Worm (Caenorhabditis elegans) whole organism, young adult: ENCODE results near the gene C07H4.1.

Source experiments
- C17E4.6 ChIP-seq: fragments of 200-800 bp; sonication (Bioruptor generic); IDR thresholded peaks from 2 replicates; pipeline ENCODE4 v1.3.6; 2022; ENCODE audit warnings: missing genetic modification reagents, missing genetic modification characterization, missing compliant biosample characterization
- F10E7.11 ChIP-seq: sonication (generic microtip); optimal IDR thresholded peaks from 2 replicates; lab custom pipeline; 2017; ENCODE audit warnings: mild to moderate bottlenecking, missing genetic modification characterization, moderate library complexity, missing compliant biosample characterization
- F39B2.1 ChIP-seq: fragments of 200-800 bp; sonication (Bioruptor generic); IDR thresholded peaks from 2 replicates; pipeline ENCODE4 v1.3.6; 2022; ENCODE audit warnings: missing genetic modification reagents, missing genetic modification characterization, missing compliant biosample characterization
- F57A8.1 ChIP-seq: fragments of 200-800 bp; sonication (Bioruptor generic); optimal IDR thresholded peaks from 2 replicates; lab custom pipeline; 2018; ENCODE audit warnings: mild to moderate bottlenecking, missing genetic modification characterization, moderate library complexity, missing compliant biosample characterization
- aptf-2 ChIP-seq: fragments of 200-800 bp; sonication (Bioruptor generic); conservative IDR thresholded peaks from 2 replicates; pipeline ENCODE4 v1.3.6; 2022; ENCODE audit warnings: missing genetic modification reagents, missing genetic modification characterization, missing compliant biosample characterization
- ets-4 ChIP-seq: fragments of 200-800 bp; sonication (Bioruptor generic); optimal IDR thresholded peaks from 2 replicates; lab custom pipeline; 2018; ENCODE audit warnings: mild to moderate bottlenecking, missing genetic modification characterization, missing compliant biosample characterization
- madf-6 ChIP-seq: fragments of 200-800 bp; sonication (Bioruptor generic); IDR thresholded peaks from 2 replicates; pipeline ENCODE4 v1.3.6; 2022; ENCODE audit warnings: missing genetic modification reagents, missing genetic modification characterization, missing compliant biosample characterization
- nfya-1 ChIP-seq: sonication (generic microtip); optimal IDR thresholded peaks from 2 replicates; lab custom pipeline; 2017; ENCODE audit warnings: antibody characterized with exemption, missing compliant biosample characterization, missing genetic modification characterization, borderline replicate concordance; ENCODE audit not compliant: insufficient read depth
- nhr-90 ChIP-seq: sonication (generic microtip); optimal IDR thresholded peaks from 2 replicates; lab custom pipeline; 2016; ENCODE audit warnings: missing genotype, mild to moderate bottlenecking, missing genetic modification characterization, missing compliant biosample characterization
- repo-1 ChIP-seq: sonication (generic microtip); optimal IDR thresholded peaks from 2 replicates; lab custom pipeline; 2017; ENCODE audit warnings: mild to moderate bottlenecking, missing genetic modification characterization, missing compliant biosample characterization
- somi-1 ChIP-seq: fragments of 200-800 bp; sonication (Bioruptor generic); optimal IDR thresholded peaks from 2 replicates; lab custom pipeline; 2018; ENCODE audit warnings: mild to moderate bottlenecking, missing genetic modification characterization, missing compliant biosample characterization
- unc-130 ChIP-seq: sonication (generic microtip); optimal IDR thresholded peaks from 2 replicates; lab custom pipeline; 2016; ENCODE audit warnings: missing genetic modification reagents, missing genetic modification characterization, missing compliant biosample characterization
- ztf-18 ChIP-seq: sonication (generic microtip); optimal IDR thresholded peaks from 2 replicates; lab custom pipeline; 2016; ENCODE audit warnings: missing genotype, mild to moderate bottlenecking, missing genetic modification characterization, missing compliant biosample characterization

DNA sequence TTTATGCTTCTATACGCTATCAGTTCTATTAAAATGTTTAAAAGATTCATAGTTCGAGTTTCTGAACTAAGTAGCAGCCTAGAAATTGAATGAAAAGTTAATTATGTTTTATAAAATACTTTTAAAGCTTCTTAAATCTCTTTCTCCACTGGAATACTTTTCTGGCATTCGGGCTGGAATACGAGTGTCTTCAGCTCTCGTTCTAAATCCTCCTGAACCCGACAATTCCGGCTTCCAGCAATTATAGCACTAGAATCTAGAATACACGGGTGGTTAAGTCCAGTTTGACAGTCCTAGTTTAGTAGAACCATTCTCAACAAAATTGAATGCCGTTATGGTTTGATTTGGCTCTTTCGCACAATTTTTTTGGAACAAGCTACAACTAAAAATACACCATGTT is 38.9 kb upstream of the C07H4.1 start:
- no peak for TF ChIP-seq aptf-2 (GFP tag; lab: Robert Waterston, UW)
- TF ChIP-seq F10E7.11: no peak
- no peak for TF ChIP-seq repo-1
- TF ChIP-seq madf-6 (GFP tag; lab: Robert Waterston, UW): no peak
- no peak for TF ChIP-seq ztf-18 (tag; lab: Kevin White, UChicago)
- TF ChIP-seq F39B2.1 (GFP tag; lab: Robert Waterston, UW): no peak
- no peak for TF ChIP-seq C17E4.6 (GFP tag; lab: Robert Waterston, UW)
- no peak for TF ChIP-seq ets-4 (GFP tag; lab: Kevin White, UChicago)
- TF ChIP-seq F57A8.1 (GFP tag; lab: Kevin White, UChicago): no peak
- TF ChIP-seq nhr-90: no peak
- no peak for TF ChIP-seq nfya-1 (tag; lab: Kevin White, UChicago)
- TF ChIP-seq unc-130 (GFP tag; lab: Kevin White, UChicago): no peak
- no peak for TF ChIP-seq somi-1 (GFP tag; lab: Kevin White, UChicago)
